Fruit fly (Drosophila melanogaster): ENCODE data around the gene CG14269.

DNA sequence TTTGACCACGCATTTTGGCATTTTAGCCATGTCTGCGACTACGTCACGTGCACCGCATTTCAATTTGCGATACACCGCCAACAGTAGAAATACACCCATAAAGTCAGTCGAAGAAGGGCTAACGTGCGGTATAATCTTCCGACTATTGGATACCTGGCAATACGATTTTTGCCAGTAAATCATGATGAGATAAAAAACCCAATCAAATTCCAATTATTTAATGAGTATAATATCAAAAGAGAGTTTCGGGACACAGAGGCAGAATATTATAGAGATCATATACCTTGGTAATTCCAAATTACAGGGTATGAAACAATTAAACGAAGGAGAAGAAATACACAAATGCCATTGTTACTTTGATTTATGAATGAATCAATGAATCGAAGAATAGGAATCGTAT lies 32.2 kb downstream of the CG14269 start:
- TF ChIP-seq Hr4 (GFP tag; optimal IDR thresholded peaks at IDR 0.05) (peak; percentile 15), Lpt (GFP tag; optimal IDR thresholded peaks at IDR 0.05) (no peak), net (GFP tag; optimal IDR thresholded peaks at IDR 0.05) (no peak), CG6808 (GFP tag; optimal IDR thresholded peaks at IDR 0.05) (no peak), dac (GFP tag; optimal IDR thresholded peaks at IDR 0.05) (no peak), Eip78C (GFP tag) (peak; percentile 11), CG16779 (tag; optimal IDR thresholded peaks at IDR 0.05) (no peak), OdsH (GFP tag; optimal IDR thresholded peaks at IDR 0.05) (no peak)
